Fruit fly (Drosophila melanogaster) whole organism, embryonic: ENCODE measurements around the gene Rtnl1.

Source experiments
- CG12942 ChIP-seq: fragments of 200-800 bp; sonication (Bioruptor generic); optimal IDR thresholded peaks from 3 replicates; lab custom pipeline; 2016; ENCODE audit warnings: missing biosample characterization, missing genetic modification characterization
- CG13894 ChIP-seq: fragments of 200-800 bp; sonication (Bioruptor generic); optimal IDR thresholded peaks from 3 replicates; lab custom pipeline; 2018; ENCODE audit warnings: missing biosample characterization, mild to moderate bottlenecking, missing genetic modification characterization, moderate library complexity
- CG14667 ChIP-seq: fragments of 200-800 bp; sonication (Bioruptor generic); IDR thresholded peaks from 2 replicates; pipeline ENCODE4 v1.3.6; 2022; ENCODE audit warnings: missing biosample characterization, missing genetic modification characterization
- CG14860 ChIP-seq: fragments of 200-800 bp; sonication (Bioruptor generic); IDR thresholded peaks from 3 replicates; pipeline ENCODE4 v1.3.6; 2022; ENCODE audit warnings: missing biosample characterization, missing genetic modification characterization; ENCODE audit not compliant: partially characterized antibody
- CG14965 ChIP-seq: fragments of 200-800 bp; sonication (Bioruptor generic); optimal IDR thresholded peaks from 2 replicates; lab custom pipeline; 2016; ENCODE audit warnings: missing biosample characterization, missing genetic modification characterization, borderline replicate concordance
- CG15073 ChIP-seq: fragments of 200-800 bp; sonication (Bioruptor generic); optimal IDR thresholded peaks from 2 replicates; lab custom pipeline; 2016; ENCODE audit warnings: missing biosample characterization, missing genetic modification characterization
- CG15269 ChIP-seq: fragments of 200-800 bp; sonication (Bioruptor generic); optimal IDR thresholded peaks from 2 replicates; lab custom pipeline; 2018; ENCODE audit warnings: missing biosample characterization, mild to moderate bottlenecking, missing genetic modification characterization, moderate library complexity
- CG1529 ChIP-seq: fragments of 200-800 bp; sonication (Bioruptor generic); optimal IDR thresholded peaks from 3 replicates; lab custom pipeline; 2018; ENCODE audit warnings: missing biosample characterization, missing genetic modification characterization
- CG15696 ChIP-seq: fragments of 200-800 bp; sonication (Bioruptor generic); optimal IDR thresholded peaks from 2 replicates; lab custom pipeline; 2019; ENCODE audit warnings: missing biosample characterization, mild to moderate bottlenecking, missing genetic modification characterization, moderate library complexity
- CG17802 ChIP-seq: fragments of 200-800 bp; sonication (Bioruptor generic); optimal IDR thresholded peaks from 2 replicates; lab custom pipeline; 2018; ENCODE audit warnings: missing biosample characterization, mild to moderate bottlenecking, missing genetic modification characterization, moderate library complexity
- CG18476 ChIP-seq: fragments of 200-800 bp; sonication (Bioruptor generic); optimal IDR thresholded peaks from 2 replicates; lab custom pipeline; 2016; ENCODE audit warnings: missing biosample characterization, mild to moderate bottlenecking, missing genetic modification characterization
- CG30020 ChIP-seq: fragments of 200-800 bp; optimal IDR thresholded peaks from 2 replicates; lab custom pipeline; 2019; ENCODE audit warnings: missing biosample characterization, mild to moderate bottlenecking, missing genetic modification characterization, moderate library complexity
- CG3726 ChIP-seq: fragments of 200-800 bp; sonication (Bioruptor generic); IDR thresholded peaks from 3 replicates; pipeline ENCODE4, ENCODE4 v1.3.6; 2022; ENCODE audit warnings: missing biosample characterization, missing genetic modification characterization
- CG4282 ChIP-seq: fragments of 200-800 bp; sonication (Bioruptor generic); optimal IDR thresholded peaks from 2 replicates; lab custom pipeline; 2016; ENCODE audit warnings: missing biosample characterization, missing genetic modification characterization
- CG4617 ChIP-seq: fragments of 200-800 bp; sonication (Bioruptor generic); optimal IDR thresholded peaks from 3 replicates; lab custom pipeline; 2016; ENCODE audit warnings: missing biosample characterization, missing genetic modification characterization, borderline replicate concordance
- CG5953 ChIP-seq: fragments of 200-800 bp; sonication (Bioruptor generic); IDR thresholded peaks from 2 replicates; pipeline ENCODE4 v1.3.6; 2022; ENCODE audit warnings: missing biosample characterization, missing genetic modification characterization
- CG6254 ChIP-seq: fragments of 200-800 bp; sonication (Bioruptor generic); optimal IDR thresholded peaks from 3 replicates; lab custom pipeline; 2017; ENCODE audit warnings: mild to moderate bottlenecking, missing biosample characterization, missing genetic modification reagents, missing genetic modification characterization
- CG7372 ChIP-seq: fragments of 200-800 bp; sonication (Bioruptor generic); IDR thresholded peaks from 2 replicates; pipeline ENCODE4 v1.3.6; 2022; ENCODE audit warnings: missing biosample characterization, missing genetic modification characterization
- CG7556 ChIP-seq: fragments of 200-800 bp; sonication (Bioruptor generic); optimal IDR thresholded peaks from 2 replicates; lab custom pipeline; 2017; ENCODE audit warnings: missing biosample characterization, mild to moderate bottlenecking, missing genetic modification characterization
- CG8944 ChIP-seq: fragments of 200-800 bp; sonication (Bioruptor generic); optimal IDR thresholded peaks from 3 replicates; lab custom pipeline; 2016; ENCODE audit warnings: missing biosample characterization, missing genetic modification characterization
- CG9437 ChIP-seq: fragments of 200-800 bp; sonication (Bioruptor generic); optimal IDR thresholded peaks from 2 replicates; lab custom pipeline; 2018; ENCODE audit warnings: missing biosample characterization, mild to moderate bottlenecking, missing genetic modification characterization
- CG9797 ChIP-seq: fragments of 200-800 bp; sonication (Bioruptor generic); optimal IDR thresholded peaks from 3 replicates; lab custom pipeline; 2018; ENCODE audit warnings: missing biosample characterization, mild to moderate bottlenecking, missing genetic modification characterization
- D19A ChIP-seq: fragments of 200-800 bp; optimal IDR thresholded peaks from 3 replicates; lab custom pipeline; 2019; ENCODE audit warnings: missing biosample characterization, mild to moderate bottlenecking, missing genetic modification characterization, moderate library complexity
- Dbx ChIP-seq: fragments of 200-800 bp; sonication (Bioruptor generic); IDR thresholded peaks from 3 replicates; pipeline ENCODE4 v1.3.6; 2022; ENCODE audit warnings: missing biosample characterization, missing genetic modification characterization
- Dip2 ChIP-seq: fragments of 200-800 bp; sonication (Bioruptor generic); IDR thresholded peaks from 2 replicates; pipeline ENCODE4 v1.3.6; 2022; ENCODE audit warnings: missing biosample characterization, missing genetic modification characterization
- Dll ChIP-seq: fragments of 200-800 bp; sonication (Bioruptor generic); IDR thresholded peaks from 4 replicates; pipeline ENCODE4 v1.3.6; 2022; ENCODE audit warnings: missing biosample characterization, missing genetic modification characterization; ENCODE audit not compliant: partially characterized antibody
- Hey ChIP-seq: fragments of 200-800 bp; sonication (Bioruptor generic); optimal IDR thresholded peaks from 3 replicates; lab custom pipeline; 2018; ENCODE audit warnings: missing biosample characterization, mild to moderate bottlenecking, missing genetic modification characterization
- Nf-YA ChIP-seq: fragments of 200-800 bp; sonication (Bioruptor generic); IDR thresholded peaks from 2 replicates; pipeline ENCODE4 v1.3.6; 2022; ENCODE audit warnings: missing biosample characterization, missing genetic modification characterization
- Tbp ChIP-seq: fragments of >200 bp; optimal IDR thresholded peaks from 2 replicates; lab custom pipeline; 2018; ENCODE audit warnings: missing biosample characterization, missing genetic modification characterization
- abd-A ChIP-seq: fragments of 200-800 bp; sonication (Bioruptor generic); optimal IDR thresholded peaks from 3 replicates; lab custom pipeline; 2019; ENCODE audit warnings: missing biosample characterization, mild to moderate bottlenecking, missing genetic modification characterization, moderate library complexity
- az2 ChIP-seq: fragments of 200-800 bp; sonication (Bioruptor generic); optimal IDR thresholded peaks from 3 replicates; lab custom pipeline; 2016; ENCODE audit warnings: missing biosample characterization, missing genetic modification characterization
- bab2 ChIP-seq: fragments of 200-800 bp; sonication (Bioruptor generic); optimal IDR thresholded peaks from 2 replicates; lab custom pipeline; 2016; ENCODE audit warnings: missing biosample characterization, missing genetic modification characterization
- bowl ChIP-seq: fragments of 200-800 bp; sonication (Bioruptor generic); IDR thresholded peaks from 2 replicates; pipeline ENCODE4 v1.3.6; 2022; ENCODE audit warnings: missing biosample characterization, missing genetic modification characterization
- br ChIP-seq: fragments of >200 bp; optimal IDR thresholded peaks from 2 replicates; lab custom pipeline; 2017
- cas ChIP-seq: fragments of 200-800 bp; sonication (Bioruptor generic); IDR thresholded peaks from 2 replicates; pipeline ENCODE4 v1.3.6; 2022; ENCODE audit warnings: missing biosample characterization, missing genetic modification characterization
- corto ChIP-seq: fragments of 200-800 bp; sonication (Bioruptor generic); optimal IDR thresholded peaks from 2 replicates; lab custom pipeline; 2016; ENCODE audit warnings: missing biosample characterization, mild to moderate bottlenecking, missing genetic modification characterization, moderate library complexity
- emc ChIP-seq: fragments of 200-800 bp; sonication (Bioruptor generic); optimal IDR thresholded peaks from 2 replicates; lab custom pipeline; 2016; ENCODE audit warnings: missing biosample characterization, missing genetic modification characterization
- ewg ChIP-seq: fragments of 200-800 bp; sonication (Bioruptor generic); optimal IDR thresholded peaks from 3 replicates; lab custom pipeline; 2017; ENCODE audit warnings: mild to moderate bottlenecking, missing biosample characterization, missing genetic modification reagents, missing genetic modification characterization
- fd3F ChIP-seq: fragments of 200-800 bp; sonication (Bioruptor generic); optimal IDR thresholded peaks from 2 replicates; lab custom pipeline; 2018; ENCODE audit warnings: missing biosample characterization, mild to moderate bottlenecking, missing genetic modification characterization, moderate library complexity
- grau ChIP-seq: fragments of 200-800 bp; optimal IDR thresholded peaks from 3 replicates; lab custom pipeline; 2019; ENCODE audit warnings: missing biosample characterization, mild to moderate bottlenecking, missing genetic modification characterization, moderate library complexity
- kah ChIP-seq: fragments of 200-800 bp; sonication (Bioruptor generic); optimal IDR thresholded peaks from 2 replicates; lab custom pipeline; 2018; ENCODE audit warnings: missing biosample characterization, mild to moderate bottlenecking, missing genetic modification characterization
- kay ChIP-seq: fragments of 200-800 bp; sonication (Bioruptor generic); optimal IDR thresholded peaks from 2 replicates; lab custom pipeline; 2016; ENCODE audit warnings: missing biosample characterization, missing genetic modification characterization
- kni ChIP-seq: fragments of 200-800 bp; sonication (Bioruptor generic); optimal IDR thresholded peaks from 3 replicates; lab custom pipeline; 2017; ENCODE audit warnings: mild to moderate bottlenecking, missing biosample characterization, missing genetic modification reagents, missing genetic modification characterization
- maf-S ChIP-seq: fragments of 200-800 bp; sonication (Bioruptor generic); optimal IDR thresholded peaks from 2 replicates; lab custom pipeline; 2016; ENCODE audit warnings: missing biosample characterization, missing genetic modification characterization
- onecut ChIP-seq: fragments of 200-800 bp; sonication (Bioruptor generic); IDR thresholded peaks from 2 replicates; pipeline ENCODE4 v1.3.6; 2022; ENCODE audit warnings: missing biosample characterization, missing genetic modification characterization
- otp ChIP-seq: fragments of 200-800 bp; sonication (Bioruptor generic); IDR thresholded peaks from 3 replicates; pipeline ENCODE4, ENCODE4 v1.3.6; 2022; ENCODE audit warnings: missing biosample characterization, missing genetic modification characterization
- p53 ChIP-seq: fragments of 200-800 bp; sonication (Bioruptor generic); optimal IDR thresholded peaks from 2 replicates; lab custom pipeline; 2016; ENCODE audit warnings: missing biosample characterization, missing genetic modification characterization
- sisA ChIP-seq: fragments of 200-800 bp; sonication (Bioruptor generic); IDR thresholded peaks from 2 replicates; pipeline ENCODE4 v1.3.6; 2022; ENCODE audit warnings: missing biosample characterization, missing genetic modification characterization
- slou ChIP-seq: fragments of 200-800 bp; sonication (Bioruptor generic); optimal IDR thresholded peaks from 3 replicates; lab custom pipeline; 2016; ENCODE audit warnings: missing biosample characterization, missing genetic modification characterization
- slp2 ChIP-seq: fragments of 200-800 bp; sonication (Bioruptor generic); optimal IDR thresholded peaks from 2 replicates; lab custom pipeline; 2016; ENCODE audit warnings: missing biosample characterization, missing genetic modification characterization
- ttk ChIP-seq: fragments of 200-800 bp; sonication (Bioruptor generic); IDR thresholded peaks from 2 replicates; pipeline ENCODE4 v2.1.2; 2022; ENCODE audit warnings: missing biosample characterization, missing genetic modification characterization
- unc-4 ChIP-seq: fragments of 200-800 bp; sonication (Bioruptor generic); IDR thresholded peaks from 2 replicates; pipeline ENCODE4 v1.3.6; 2022; ENCODE audit warnings: missing biosample characterization, missing genetic modification characterization; ENCODE audit not compliant: partially characterized antibody
- zf30C ChIP-seq: fragments of 200-800 bp; sonication (Bioruptor generic); optimal IDR thresholded peaks from 3 replicates; lab custom pipeline; 2018; ENCODE audit warnings: missing biosample characterization, mild to moderate bottlenecking, missing genetic modification characterization

The Rtnl1 gene

dm6 chr2L:5042076-5042475, 32.6 kb upstream of the Rtnl1 start (continued):
- no peak for TF ChIP-seq Hey (tag; lab: Kevin White, UChicago)
- TF ChIP-seq CG3726 (GFP tag; lab: Robert Waterston, UW) = no peak
- TF ChIP-seq grau = peak; percentile 42
- no peak for TF ChIP-seq CG30020 (tag; lab: Kevin White, UChicago)
- TF ChIP-seq ttk (GFP tag; lab: Robert Waterston, UW) = no peak
- no peak for TF ChIP-seq CG7556
- TF ChIP-seq CG4617 = no peak
- TF ChIP-seq kni (GFP tag; lab: Kevin White, UChicago) = no peak
- TF ChIP-seq CG14667 (GFP tag; lab: Robert Waterston, UW) = no peak
- no peak for TF ChIP-seq CG17802 (tag; lab: Kevin White, UChicago)
- TF ChIP-seq slp2 (GFP tag; lab: Kevin White, UChicago) = no peak
- TF ChIP-seq corto (GFP tag; lab: Kevin White, UChicago) = no peak
- no peak for TF ChIP-seq CG9437 (GFP tag; lab: Kevin White, UChicago)
- TF ChIP-seq kah (GFP tag; lab: Kevin White, UChicago) = no peak
- TF ChIP-seq otp = no peak
- no peak for TF ChIP-seq CG5953 (GFP tag; lab: Robert Waterston, UW)
- no peak for TF ChIP-seq CG4282 (GFP tag; lab: Kevin White, UChicago)
- TF ChIP-seq emc (GFP tag; lab: Kevin White, UChicago) = no peak
- TF ChIP-seq CG15073 = no peak
- no peak for TF ChIP-seq CG14965 (GFP tag; lab: Kevin White, UChicago)
- TF ChIP-seq D19A (tag; lab: Kevin White, UChicago) = peak; percentile 47
- no peak for TF ChIP-seq sisA (GFP tag; lab: Robert Waterston, UW)
- TF ChIP-seq kay (GFP tag; lab: Kevin White, UChicago) = no peak
- no peak for TF ChIP-seq unc-4 (GFP tag; lab: Robert Waterston, UW)
- peak; percentile 55 for TF ChIP-seq CG15696 (tag; lab: Kevin White, UChicago)
- no peak for TF ChIP-seq Dll (GFP tag; lab: Robert Waterston, UW)
- TF ChIP-seq CG1529 (GFP tag; lab: Kevin White, UChicago) = peak; percentile 3
- TF ChIP-seq CG6254 (GFP tag; lab: Kevin White, UChicago) = no peak
- no peak for TF ChIP-seq CG9797
- no peak for TF ChIP-seq CG13894
- TF ChIP-seq bowl (GFP tag; lab: Robert Waterston, UW) = no peak
- no peak for TF ChIP-seq abd-A (tag; lab: Kevin White, UChicago)
- TF ChIP-seq br (lab: Kevin White, UChicago) = no peak
- no peak for TF ChIP-seq CG7372 (GFP tag; lab: Robert Waterston, UW)
- TF ChIP-seq CG12942 (GFP tag; lab: Kevin White, UChicago) = no peak
- TF ChIP-seq slou (GFP tag; lab: Kevin White, UChicago) = no peak
- TF ChIP-seq Tbp (GFP tag; lab: Kevin White, UChicago) = no peak
- TF ChIP-seq ewg = no peak
- TF ChIP-seq CG15269 (tag; lab: Kevin White, UChicago) = peak; percentile 23
- TF ChIP-seq onecut (GFP tag; lab: Robert Waterston, UW) = no peak
- TF ChIP-seq Nf-YA (GFP tag; lab: Robert Waterston, UW) = no peak
- no peak for TF ChIP-seq CG14860
- TF ChIP-seq az2 (GFP tag; lab: Kevin White, UChicago) = no peak
- no peak for TF ChIP-seq p53 (GFP tag; lab: Kevin White, UChicago)
- TF ChIP-seq zf30C (GFP tag; lab: Kevin White, UChicago) = peak; percentile 43
- no peak for TF ChIP-seq Dip2
- TF ChIP-seq fd3F (GFP tag; lab: Kevin White, UChicago) = no peak
- TF ChIP-seq cas (GFP tag; lab: Robert Waterston, UW) = no peak
- TF ChIP-seq bab2 (GFP tag; lab: Kevin White, UChicago) = no peak
- no peak for TF ChIP-seq Dbx
- TF ChIP-seq CG18476 (GFP tag; lab: Kevin White, UChicago) = no peak
- no peak for TF ChIP-seq maf-S (GFP tag; lab: Kevin White, UChicago)
- no peak for TF ChIP-seq CG8944 (GFP tag; lab: Kevin White, UChicago)
